Fruit fly (Drosophila melanogaster) whole organism, wandering third instar larva: Measurements from ENCODE around the gene srp.

Source experiments
- Abd-B ChIP-seq: fragments of >200 bp; optimal IDR thresholded peaks from 2 replicates; lab custom pipeline; 2017; ENCODE audit warnings: missing biosample characterization, missing genetic modification characterization
- CG32264 ChIP-seq: fragments of 200-800 bp; sonication (Bioruptor generic); optimal IDR thresholded peaks from 2 replicates; lab custom pipeline; 2016; ENCODE audit warnings: missing biosample characterization, missing genetic modification characterization
- CG9705 ChIP-seq: fragments of 200-800 bp; sonication (Bioruptor generic); optimal IDR thresholded peaks from 2 replicates; lab custom pipeline; 2018; ENCODE audit warnings: missing biosample characterization, mild to moderate bottlenecking, missing genetic modification characterization
- CrebA ChIP-seq: fragments of 200-800 bp; sonication (Bioruptor generic); optimal IDR thresholded peaks from 2 replicates; lab custom pipeline; 2016; ENCODE audit warnings: missing biosample characterization, mild to moderate bottlenecking, missing genetic modification characterization, borderline replicate concordance
- Dfd ChIP-seq: fragments of >200 bp; optimal IDR thresholded peaks from 2 replicates; lab custom pipeline; 2017; ENCODE audit warnings: missing biosample characterization, missing genetic modification characterization
- Dif ChIP-seq: fragments of 200-275, 200-300 bp; sonication (Bioruptor generic); optimal IDR thresholded peaks from 2 replicates; lab custom pipeline; 2018; ENCODE audit warnings: missing biosample characterization, missing genetic modification characterization; ENCODE audit not compliant: partially characterized antibody
- GATAd ChIP-seq: sonication (Bioruptor generic); optimal IDR thresholded peaks from 2 replicates; lab custom pipeline; 2016; ENCODE audit warnings: missing biosample characterization, missing genetic modification characterization
- HLH106 ChIP-seq: fragments of 200-800 bp; optimal IDR thresholded peaks from 3 replicates; lab custom pipeline; 2019; ENCODE audit warnings: missing biosample characterization, mild to moderate bottlenecking, missing genetic modification characterization, moderate library complexity
- Hnf4 ChIP-seq: fragments of 200-800 bp; sonication (Bioruptor generic); optimal IDR thresholded peaks from 2 replicates; lab custom pipeline; 2016; ENCODE audit warnings: missing biosample characterization, mild to moderate bottlenecking, missing genetic modification characterization
- Hr78 ChIP-seq: fragments of >200 bp; optimal IDR thresholded peaks from 2 replicates; lab custom pipeline; 2017; ENCODE audit warnings: missing biosample characterization, missing genetic modification characterization
- Hr83 ChIP-seq: fragments of 200-300 bp; sonication (Bioruptor generic); optimal IDR thresholded peaks from 2 replicates; lab custom pipeline; 2016; ENCODE audit warnings: missing biosample characterization, mild to moderate bottlenecking, missing genetic modification characterization, moderate library complexity; ENCODE audit not compliant: poor library complexity, severe bottlenecking
- Jra ChIP-seq: sonication (Bioruptor generic); optimal IDR thresholded peaks from 2 replicates; lab custom pipeline; 2016; ENCODE audit warnings: missing biosample characterization, missing genetic modification characterization
- Mio ChIP-seq: sonication (Bioruptor generic); optimal IDR thresholded peaks from 2 replicates; lab custom pipeline; 2016; ENCODE audit warnings: missing biosample characterization, missing genetic modification characterization
- Myc ChIP-seq: fragments of >200 bp; optimal IDR thresholded peaks from 2 replicates; lab custom pipeline; 2017
- N ChIP-seq: fragments of >200 bp; optimal IDR thresholded peaks from 2 replicates; lab custom pipeline; 2018; ENCODE audit warnings: missing biosample characterization, missing external identifiers, missing genetic modification characterization
- OdsH ChIP-seq: fragments of 200-800 bp; sonication (Bioruptor generic); optimal IDR thresholded peaks from 2 replicates; lab custom pipeline; 2016; ENCODE audit warnings: missing biosample characterization, mild to moderate bottlenecking, missing genetic modification characterization
- Rel ChIP-seq, 2 experiments: fragments of 200-800 bp; sonication (Bioruptor generic) in 1 of 2; optimal IDR thresholded peaks; 2 replicates in 1 of 2; 3 replicates in 1 of 2; lab custom pipeline; 2016 to 2019; ENCODE audit warnings: mild to moderate bottlenecking in 2 of 2, missing biosample characterization in 2 of 2, missing genetic modification characterization in 2 of 2, moderate library complexity in 1 of 2
- Sp1 ChIP-seq: fragments of 200-800 bp; sonication (Bioruptor generic); optimal IDR thresholded peaks from 3 replicates; lab custom pipeline; 2019; ENCODE audit warnings: missing biosample characterization, mild to moderate bottlenecking, missing genetic modification characterization, moderate library complexity
- Vsx2 ChIP-seq: fragments of 200-300, 225-300 bp; sonication (Bioruptor generic); optimal IDR thresholded peaks from 2 replicates; lab custom pipeline; 2018; ENCODE audit warnings: missing biosample characterization, missing genetic modification characterization; ENCODE audit not compliant: partially characterized antibody
- br ChIP-seq: fragments of 200-800 bp; sonication (Bioruptor generic); optimal IDR thresholded peaks from 2 replicates; lab custom pipeline; 2016; ENCODE audit warnings: missing biosample characterization, missing genetic modification characterization
- brk ChIP-seq: fragments of 200-800 bp; sonication (Bioruptor generic); optimal IDR thresholded peaks from 2 replicates; lab custom pipeline; 2016; ENCODE audit warnings: missing biosample characterization, mild to moderate bottlenecking, missing genetic modification characterization
- dl ChIP-seq, 2 experiments: fragments of 175-275, 200-275 bp in 1 of 2; fragments of 200-275 bp in 1 of 2; sonication (Bioruptor generic); optimal IDR thresholded peaks; lab custom pipeline; 2018; ENCODE audit warnings: mild to moderate bottlenecking in 2 of 2, missing biosample characterization in 2 of 2, missing genetic modification characterization in 2 of 2, moderate library complexity in 2 of 2; ENCODE audit not compliant: partially characterized antibody in 2 of 2, insufficient read depth in 1 of 2
- dmrt93B ChIP-seq: fragments of 200-800 bp; sonication (Bioruptor generic); optimal IDR thresholded peaks from 2 replicates; lab custom pipeline; 2018; ENCODE audit warnings: missing biosample characterization, mild to moderate bottlenecking, missing genetic modification characterization
- dsf ChIP-seq: sonication (Bioruptor generic); optimal IDR thresholded peaks from 2 replicates; lab custom pipeline; 2016; ENCODE audit warnings: missing biosample characterization, missing genetic modification characterization, borderline replicate concordance
- ey ChIP-seq: fragments of 200-800 bp; sonication (Bioruptor generic); optimal IDR thresholded peaks from 2 replicates; lab custom pipeline; 2016; ENCODE audit warnings: missing biosample characterization, missing genetic modification characterization
- foxo ChIP-seq, 2 experiments: fragments of 200-800 bp; sonication (Bioruptor generic); optimal IDR thresholded peaks; 2 replicates in 1 of 2; 3 replicates in 1 of 2; lab custom pipeline; 2016 to 2017; ENCODE audit warnings: missing biosample characterization in 2 of 2, missing genetic modification characterization in 2 of 2
- fru ChIP-seq: fragments of 200-800 bp; sonication (Bioruptor generic); optimal IDR thresholded peaks from 3 replicates; lab custom pipeline; 2016; ENCODE audit warnings: missing biosample characterization, mild to moderate bottlenecking, missing genetic modification characterization
- h ChIP-seq: fragments of 200-800 bp; sonication (Bioruptor generic); optimal IDR thresholded peaks from 3 replicates; lab custom pipeline; 2016; ENCODE audit warnings: missing biosample characterization, mild to moderate bottlenecking, missing genetic modification characterization
- jim ChIP-seq: fragments of 175-275, 200-325 bp; sonication (Bioruptor generic); optimal IDR thresholded peaks from 2 replicates; lab custom pipeline; 2016; ENCODE audit warnings: missing biosample characterization, mild to moderate bottlenecking, missing genetic modification characterization
- pan ChIP-seq: fragments of >200 bp; optimal IDR thresholded peaks from 2 replicates; lab custom pipeline; 2017
- psq ChIP-seq: fragments of 200-800 bp; sonication (Bioruptor generic); optimal IDR thresholded peaks from 3 replicates; lab custom pipeline; 2017; ENCODE audit warnings: missing biosample characterization, mild to moderate bottlenecking, missing genetic modification characterization, moderate library complexity
- rgr ChIP-seq: fragments of 200-800 bp; sonication (Bioruptor generic); optimal IDR thresholded peaks from 3 replicates; lab custom pipeline; 2016; ENCODE audit warnings: missing biosample characterization, mild to moderate bottlenecking, missing genetic modification characterization
- sage ChIP-seq: fragments of 200-800 bp; sonication (Bioruptor generic); optimal IDR thresholded peaks from 2 replicates; lab custom pipeline; 2016; ENCODE audit warnings: missing biosample characterization, mild to moderate bottlenecking, missing genetic modification characterization
- sv ChIP-seq: fragments of 200-800 bp; sonication (Bioruptor generic); optimal IDR thresholded peaks from 3 replicates; lab custom pipeline; 2016; ENCODE audit warnings: missing biosample characterization, missing genetic modification characterization
- tai ChIP-seq: sonication (Bioruptor generic); optimal IDR thresholded peaks from 2 replicates; lab custom pipeline; 2016; ENCODE audit warnings: missing biosample characterization, missing genetic modification characterization
- usp ChIP-seq: fragments of >200 bp; optimal IDR thresholded peaks from 2 replicates; lab custom pipeline; 2017; ENCODE audit warnings: missing biosample characterization, missing genetic modification characterization
- woc ChIP-seq: sonication (Bioruptor generic); optimal IDR thresholded peaks from 2 replicates; lab custom pipeline; 2016; ENCODE audit warnings: missing biosample characterization, mild to moderate bottlenecking, missing genetic modification characterization

srp gene

dm6 chr3R:15963690-15964281 lies 22.2 kb upstream of the srp start, which contains the start of the genes CG4287 and CG5516:
Gene CG4287, minus strand, starts transcription at chr3R:15963867.
Gene CG5516, plus strand, starts transcription at chr3R:15963884.
- TF ChIP-seq Dif (GFP tag; lab: Kevin White, UChicago), result no peak
- no peak for TF ChIP-seq Hr78 (GFP tag; lab: Kevin White, UChicago)
- TF ChIP-seq Jra (GFP tag; lab: Kevin White, UChicago), result peak; percentile 55
- TF ChIP-seq Vsx2 (GFP tag; lab: Kevin White, UChicago), result no peak
- no peak for TF ChIP-seq jim (GFP tag; lab: Kevin White, UChicago)
- no peak for TF ChIP-seq br
- TF ChIP-seq pan (lab: Kevin White, UChicago), result no peak
- TF ChIP-seq dsf (GFP tag; lab: Kevin White, UChicago), result no peak
- TF ChIP-seq Abd-B, result no peak
- no peak for TF ChIP-seq h (GFP tag; lab: Kevin White, UChicago)
- no peak for TF ChIP-seq sage
- peak; percentile 66 for TF ChIP-seq Hnf4

dm6 chr3R:15965169-15965568 lies 20.8 kb upstream of the srp start, which contains the start of the genes CG32856 and Rbf2:
Gene CG32856, minus strand, starts transcription at chr3R:15965351.
Gene Rbf2, plus strand, starts transcription at chr3R:15965446.
- TF ChIP-seq fru (GFP tag; lab: Kevin White, UChicago), result peak; percentile 80
- TF ChIP-seq CG9705 (GFP tag; lab: Kevin White, UChicago), result peak; percentile 21
- no peak for TF ChIP-seq CrebA (GFP tag; lab: Kevin White, UChicago)
- no peak for TF ChIP-seq CG32264 (GFP tag; lab: Kevin White, UChicago)
- peak; percentile 91 for TF ChIP-seq ey (GFP tag; lab: Kevin White, UChicago)
- no peak for TF ChIP-seq Sp1
- peak; percentile 94 for TF ChIP-seq Jra (GFP tag; lab: Kevin White, UChicago)
- TF ChIP-seq Mio (GFP tag; lab: Kevin White, UChicago), result peak; percentile 59
- peak; percentile 90 for TF ChIP-seq woc
- peak; percentile 95 for TF ChIP-seq rgr (GFP tag; lab: Kevin White, UChicago)
- peak; percentile 84 for TF ChIP-seq psq (GFP tag; lab: Kevin White, UChicago)
- peak; percentile 96 for TF ChIP-seq Hnf4
- peak in 1 of 2 experiments; percentile 90 for TF ChIP-seq foxo (GFP tag; optimal IDR thresholded peaks at IDR 0.05; lab: Kevin White, UChicago)
- TF ChIP-seq Rel (GFP tag; optimal IDR thresholded peaks at IDR 0.05; lab: Kevin White, UChicago), result no peak
- TF ChIP-seq Rel (tag; optimal IDR thresholded peaks at IDR 0.05; lab: Kevin White, UChicago), result no peak
- peak; percentile 54 for TF ChIP-seq GATAd
- TF ChIP-seq sv (GFP tag; lab: Kevin White, UChicago), result peak; percentile 79
- TF ChIP-seq br, result peak; percentile 91
- peak; percentile 65 for TF ChIP-seq Hr83
- TF ChIP-seq N (GFP tag; lab: Kevin White, UChicago), result no peak
- peak; percentile 91 for TF ChIP-seq OdsH (GFP tag; lab: Kevin White, UChicago)
- TF ChIP-seq Abd-B, result no peak
- peak; percentile 91 for TF ChIP-seq dsf (GFP tag; lab: Kevin White, UChicago)
- TF ChIP-seq h (GFP tag; lab: Kevin White, UChicago), result peak; percentile 88
- peak; percentile 71 for TF ChIP-seq HLH106 (tag; lab: Kevin White, UChicago)

- TF ChIP-seq Myc (lab: Kevin White, UChicago) (no peak), Vsx2 (GFP tag; lab: Kevin White, UChicago) (no peak), CrebA (GFP tag; lab: Kevin White, UChicago) (no peak), Hr83 (no peak), psq (GFP tag; lab: Kevin White, UChicago) (no peak), foxo (GFP tag; optimal IDR thresholded peaks at IDR 0.05; lab: Kevin White, UChicago) (no peak), N (GFP tag; lab: Kevin White, UChicago) (no peak)
- TF ChIP-seq, all 38 proteins: peak for 0
Observed at dm6 chr3R:15972298-15972978, 13.5 kb upstream of the srp start, which contains the start of gene mor. Gene mor, minus strand, starts transcription at chr3R:15972913.

- TF ChIP-seq dl (GFP tag; optimal IDR thresholded peaks at IDR 0.05; lab: Kevin White, UChicago; ENCODE audit: insufficient read depth in 1 of 2, partially characterized antibody in 2 of 2) (peak in 1 of 2 experiments; percentile 28), sage (no peak), brk (GFP tag; lab: Kevin White, UChicago) (no peak), Mio (GFP tag; lab: Kevin White, UChicago) (no peak), dsf (GFP tag; lab: Kevin White, UChicago) (peak; percentile 4), pan (lab: Kevin White, UChicago) (no peak), Abd-B (peak; percentile 31), foxo (GFP tag; optimal IDR thresholded peaks at IDR 0.05; lab: Kevin White, UChicago) (peak; percentile 25 to 29), jim (GFP tag; lab: Kevin White, UChicago) (no peak), tai (GFP tag; lab: Kevin White, UChicago) (no peak), OdsH (GFP tag; lab: Kevin White, UChicago) (no peak), br (peak; percentile 27), Dfd (GFP tag; lab: Kevin White, UChicago) (no peak), usp (GFP tag; lab: Kevin White, UChicago) (no peak), fru (GFP tag; lab: Kevin White, UChicago) (peak; percentile 46), HLH106 (tag; lab: Kevin White, UChicago) (peak; percentile 59), Hnf4 (peak; percentile 66), dmrt93B (no peak), CG9705 (GFP tag; lab: Kevin White, UChicago) (peak; percentile 44), ey (GFP tag; lab: Kevin White, UChicago) (peak; percentile 28), CrebA (GFP tag; lab: Kevin White, UChicago) (no peak), sv (GFP tag; lab: Kevin White, UChicago) (peak; percentile 31), Hr83 (peak; percentile 31)
Observed at dm6 chr3R:15972979-15973486, 12.9 kb upstream of the srp start, which contains the start of gene Hel89B. Gene Hel89B, plus strand, starts transcription at chr3R:15973298.
